Worm (Caenorhabditis elegans) whole organism, young adult: Measurements from ENCODE around the gene C06G4.4.

Experiments used
- B0019.2 ChIP-seq: fragments of 200-800 bp; sonication (Bioruptor generic); conservative IDR thresholded peaks from 2 replicates; pipeline ENCODE4 v1.3.6; 2022; ENCODE audit warnings: missing genetic modification reagents, missing genetic modification characterization, missing compliant biosample characterization
- B0336.3 ChIP-seq: fragments of 200-800 bp; sonication (Bioruptor generic); IDR thresholded peaks from 2 replicates; pipeline ENCODE4 v1.3.6; 2022; ENCODE audit warnings: missing genetic modification characterization, missing compliant biosample characterization
- C17E4.6 ChIP-seq: fragments of 200-800 bp; sonication (Bioruptor generic); IDR thresholded peaks from 2 replicates; pipeline ENCODE4 v1.3.6; 2022; ENCODE audit warnings: missing genetic modification reagents, missing genetic modification characterization, missing compliant biosample characterization
- F10E7.11 ChIP-seq: sonication (generic microtip); optimal IDR thresholded peaks from 2 replicates; lab custom pipeline; 2017; ENCODE audit warnings: mild to moderate bottlenecking, missing genetic modification characterization, moderate library complexity, missing compliant biosample characterization
- F22D6.2 ChIP-seq: sonication (generic microtip); optimal IDR thresholded peaks from 2 replicates; lab custom pipeline; 2016; ENCODE audit warnings: mild to moderate bottlenecking, missing genetic modification characterization, missing compliant biosample characterization
- F33H1.4 ChIP-seq: fragments of 200-800 bp; sonication (Bioruptor generic); IDR thresholded peaks from 2 replicates; pipeline ENCODE4 v1.3.6; 2022; ENCODE audit warnings: missing genetic modification reagents, missing genetic modification characterization, missing compliant biosample characterization
- F39B2.1 ChIP-seq: fragments of 200-800 bp; sonication (Bioruptor generic); IDR thresholded peaks from 2 replicates; pipeline ENCODE4 v1.3.6; 2022; ENCODE audit warnings: missing genetic modification reagents, missing genetic modification characterization, missing compliant biosample characterization
- F49E8.2 ChIP-seq: sonication (generic microtip); optimal IDR thresholded peaks from 3 replicates; lab custom pipeline; 2017; ENCODE audit warnings: missing genetic modification characterization, mild to moderate bottlenecking, missing compliant biosample characterization, antibody characterized with exemption, moderate library complexity; ENCODE audit not compliant: insufficient read depth
- F52B5.7 ChIP-seq: sonication (generic microtip); optimal IDR thresholded peaks from 2 replicates; lab custom pipeline; 2016; ENCODE audit warnings: mild to moderate bottlenecking, missing genetic modification characterization, missing compliant biosample characterization
- K12H6.12 ChIP-seq: fragments of 200-800 bp; sonication (Bioruptor generic); optimal IDR thresholded peaks from 2 replicates; lab custom pipeline; 2018; ENCODE audit warnings: mild to moderate bottlenecking, missing genetic modification characterization, missing compliant biosample characterization
- ZK185.1 ChIP-seq: sonication (generic microtip); optimal IDR thresholded peaks from 2 replicates; lab custom pipeline; 2016; ENCODE audit warnings: mild to moderate bottlenecking, missing genetic modification characterization, missing compliant biosample characterization; ENCODE audit not compliant: poor library complexity, severe bottlenecking
- aptf-2 ChIP-seq: fragments of 200-800 bp; sonication (Bioruptor generic); conservative IDR thresholded peaks from 2 replicates; pipeline ENCODE4 v1.3.6; 2022; ENCODE audit warnings: missing genetic modification reagents, missing genetic modification characterization, missing compliant biosample characterization
- atf-7 ChIP-seq: sonication (generic microtip); optimal IDR thresholded peaks from 2 replicates; lab custom pipeline; 2017; ENCODE audit warnings: mild to moderate bottlenecking, missing genetic modification characterization, missing compliant biosample characterization
- athp-1 ChIP-seq: sonication (generic microtip); optimal IDR thresholded peaks from 2 replicates; lab custom pipeline; 2017; ENCODE audit warnings: mild to moderate bottlenecking, missing genetic modification characterization, missing compliant biosample characterization
- attf-3 ChIP-seq: fragments of 200-800 bp; sonication (Bioruptor generic); conservative IDR thresholded peaks from 2 replicates; pipeline ENCODE4 v1.3.6; 2022; ENCODE audit warnings: missing genetic modification reagents, missing genetic modification characterization, missing compliant biosample characterization
- attf-5 ChIP-seq: fragments of 200-800 bp; sonication (Bioruptor generic); optimal IDR thresholded peaks from 2 replicates; lab custom pipeline; 2018; ENCODE audit warnings: mild to moderate bottlenecking, missing genetic modification characterization, missing compliant biosample characterization
- ccch-3 ChIP-seq: fragments of 200-800 bp; sonication (Bioruptor generic); optimal IDR thresholded peaks from 2 replicates; lab custom pipeline; 2018; ENCODE audit warnings: mild to moderate bottlenecking, missing genetic modification characterization, missing compliant biosample characterization
- cebp-1 ChIP-seq, 2 experiments: fragments of 200-800 bp in 1 of 2; sonication (Bioruptor generic) in 1 of 2; sonication (generic microtip) in 1 of 2; IDR thresholded peaks in 1 of 2; optimal IDR thresholded peaks in 1 of 2; 2 replicates each; pipeline versions ENCODE4 v1.3.6 to Lab custom; 2017 to 2022; ENCODE audit warnings: missing compliant biosample characterization in 2 of 2, missing genetic modification characterization in 2 of 2, mild to moderate bottlenecking in 1 of 2, missing genetic modification reagents in 1 of 2, moderate library complexity in 1 of 2
- ceh-40 ChIP-seq: fragments of 200-800 bp; sonication (Bioruptor generic); IDR thresholded peaks from 2 replicates; pipeline ENCODE4 v1.3.6; 2022; ENCODE audit warnings: missing genetic modification characterization, missing compliant biosample characterization
- ceh-79 ChIP-seq: sonication (generic microtip); optimal IDR thresholded peaks from 2 replicates; lab custom pipeline; 2017; ENCODE audit warnings: mild to moderate bottlenecking, missing genetic modification characterization, missing compliant biosample characterization
- ceh-91 ChIP-seq: fragments of 200-800 bp; sonication (Bioruptor generic); IDR thresholded peaks from 2 replicates; pipeline ENCODE4 v1.3.6; 2022; ENCODE audit warnings: missing genetic modification reagents, missing genetic modification characterization, missing compliant biosample characterization
- dpl-1 ChIP-seq: fragments of 150-350 bp; optimal IDR thresholded peaks from 2 replicates; lab custom pipeline; 2014; ENCODE audit warnings: missing biosample characterization, missing genetic modification reagents, missing genetic modification characterization
- egrh-3 ChIP-seq: fragments of 200-800 bp; sonication (Bioruptor generic); IDR thresholded peaks from 2 replicates; pipeline ENCODE4 v1.3.6; 2022; ENCODE audit warnings: missing genetic modification reagents, missing genetic modification characterization, missing compliant biosample characterization
- let-607 ChIP-seq, 2 experiments: fragments of 200-800 bp in 1 of 2; sonication (Bioruptor generic) in 1 of 2; sonication (generic microtip) in 1 of 2; optimal IDR thresholded peaks; 2 replicates each; lab custom pipeline; 2016 to 2018; ENCODE audit warnings: mild to moderate bottlenecking in 2 of 2, missing compliant biosample characterization in 2 of 2, missing genetic modification characterization in 2 of 2, moderate library complexity in 2 of 2, missing genotype in 1 of 2
- lin-35 ChIP-seq, 3 experiments: fragments of 150-350 bp in 2 of 3; sonication (generic microtip) in 1 of 3; optimal IDR thresholded peaks; 2 replicates each; lab custom pipeline; 2014 to 2018; ENCODE audit warnings: missing biosample characterization in 3 of 3, missing genetic modification characterization in 3 of 3, missing genetic modification reagents in 3 of 3
- lin-40 ChIP-seq: sonication (generic microtip); optimal IDR thresholded peaks from 2 replicates; lab custom pipeline; 2016; ENCODE audit warnings: missing genetic modification characterization, mild to moderate bottlenecking, missing compliant biosample characterization, missing genotype, missing genetic modification reagents
- lsl-1 ChIP-seq: fragments of 200-800 bp; sonication (Bioruptor generic); optimal IDR thresholded peaks from 2 replicates; lab custom pipeline; 2018; ENCODE audit warnings: mild to moderate bottlenecking, missing genetic modification characterization, moderate library complexity, missing compliant biosample characterization
- madf-6 ChIP-seq: fragments of 200-800 bp; sonication (Bioruptor generic); IDR thresholded peaks from 2 replicates; pipeline ENCODE4 v1.3.6; 2022; ENCODE audit warnings: missing genetic modification reagents, missing genetic modification characterization, missing compliant biosample characterization
- madf-8 ChIP-seq: fragments of 200-800 bp; sonication (Bioruptor generic); conservative IDR thresholded peaks from 2 replicates; pipeline ENCODE4 v1.3.6; 2022; ENCODE audit warnings: missing genetic modification reagents, missing genetic modification characterization, missing compliant biosample characterization
- mcd-1 ChIP-seq: fragments of 200-800 bp; sonication (Bioruptor generic); IDR thresholded peaks from 2 replicates; pipeline ENCODE4 v1.3.6; 2022; ENCODE audit warnings: missing genetic modification reagents, missing genetic modification characterization, missing compliant biosample characterization
- mel-28 ChIP-seq: sonication (generic microtip); optimal IDR thresholded peaks from 2 replicates; lab custom pipeline; 2016; ENCODE audit warnings: borderline replicate concordance, mild to moderate bottlenecking, missing genetic modification characterization, missing compliant biosample characterization
- nfya-1 ChIP-seq: sonication (generic microtip); optimal IDR thresholded peaks from 2 replicates; lab custom pipeline; 2017; ENCODE audit warnings: antibody characterized with exemption, missing compliant biosample characterization, missing genetic modification characterization, borderline replicate concordance; ENCODE audit not compliant: insufficient read depth
- nfya-2 ChIP-seq: fragments of 200-800 bp; sonication (Bioruptor generic); IDR thresholded peaks from 2 replicates; pipeline ENCODE4 v1.3.6; 2022; ENCODE audit warnings: missing genetic modification reagents, missing genetic modification characterization, missing compliant biosample characterization
- nfyb-1 ChIP-seq: fragments of 200-800 bp; sonication (Bioruptor generic); IDR thresholded peaks from 2 replicates; pipeline ENCODE4 v1.3.6; 2022; ENCODE audit warnings: missing genetic modification reagents, missing genetic modification characterization, missing compliant biosample characterization
- nhr-27 ChIP-seq: fragments of 200-800 bp; sonication (Bioruptor generic); optimal IDR thresholded peaks from 2 replicates; lab custom pipeline; 2018; ENCODE audit warnings: mild to moderate bottlenecking, missing genetic modification characterization, moderate library complexity, missing compliant biosample characterization
- rcor-1 ChIP-seq: fragments of 200-800 bp; sonication (Bioruptor generic); IDR thresholded peaks from 2 replicates; pipeline ENCODE4 v1.3.6; 2022; ENCODE audit warnings: missing genetic modification reagents, missing genetic modification characterization, missing compliant biosample characterization
- snpc-1.3 ChIP-seq: sonication (generic microtip); optimal IDR thresholded peaks from 2 replicates; lab custom pipeline; 2017; ENCODE audit warnings: missing genetic modification characterization, mild to moderate bottlenecking, missing compliant biosample characterization, antibody characterized with exemption, moderate library complexity, missing genotype, missing genetic modification reagents; ENCODE audit not compliant: insufficient read depth
- somi-1 ChIP-seq: fragments of 200-800 bp; sonication (Bioruptor generic); optimal IDR thresholded peaks from 2 replicates; lab custom pipeline; 2018; ENCODE audit warnings: mild to moderate bottlenecking, missing genetic modification characterization, missing compliant biosample characterization
- tbp1 ChIP-seq: fragments of 200-800 bp; sonication (Bioruptor generic); optimal IDR thresholded peaks from 2 replicates; lab custom pipeline; 2018; ENCODE audit warnings: mild to moderate bottlenecking, missing genetic modification characterization, missing compliant biosample characterization
- tbx-9 ChIP-seq: sonication (generic microtip); optimal IDR thresholded peaks from 2 replicates; lab custom pipeline; 2016; ENCODE audit warnings: borderline replicate concordance, missing genetic modification characterization, inconsistent platforms, missing compliant biosample characterization
- unc-130 ChIP-seq: sonication (generic microtip); optimal IDR thresholded peaks from 2 replicates; lab custom pipeline; 2016; ENCODE audit warnings: missing genetic modification reagents, missing genetic modification characterization, missing compliant biosample characterization
- unc-62 ChIP-seq: fragments of 150-350 bp; optimal IDR thresholded peaks from 2 replicates; lab custom pipeline; 2014; ENCODE audit warnings: missing biosample characterization, missing genetic modification reagents, missing genetic modification characterization
- xnd-1 ChIP-seq: sonication (generic microtip); optimal IDR thresholded peaks from 2 replicates; lab custom pipeline; 2016; ENCODE audit warnings: missing genotype, missing genetic modification reagents, missing genetic modification characterization, missing compliant biosample characterization
- ztf-22 ChIP-seq: fragments of 200-800 bp; sonication (Bioruptor generic); optimal IDR thresholded peaks from 2 replicates; lab custom pipeline; 2018; ENCODE audit warnings: mild to moderate bottlenecking, missing genetic modification characterization, moderate library complexity, missing compliant biosample characterization

C06G4.4 gene

DNA sequence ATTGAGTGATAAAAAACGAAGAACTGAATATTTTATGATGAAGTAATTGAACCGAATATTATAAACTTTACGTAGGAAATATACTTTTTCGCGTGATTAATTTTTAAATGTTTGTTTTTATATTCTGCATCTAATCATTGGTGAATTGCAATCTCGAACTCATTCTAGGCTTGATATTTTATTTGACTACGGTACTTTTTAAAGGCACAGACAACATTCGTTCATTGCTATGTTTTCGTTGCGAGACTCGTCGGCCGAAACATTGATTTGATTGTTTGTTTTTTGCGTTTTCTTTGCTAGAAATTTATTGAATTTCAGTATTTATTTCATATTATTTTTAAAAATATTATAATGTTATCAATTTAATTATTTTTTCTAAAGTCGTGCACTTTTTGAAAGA is at the start of gene C06G4.4:
TSS of gene C06G4.4 (minus strand) at position 36 of the 400 bp plus-strand sequence.
- TF ChIP-seq nfya-2 (GFP tag; lab: Robert Waterston, UW) (no peak), madf-6 (peak; percentile 81), lin-35 (GFP tag; optimal IDR thresholded peaks at IDR 0.05; lab: Kevin White, UChicago) (peak in 1 of 3 experiments; percentile 10), madf-8 (GFP tag; lab: Robert Waterston, UW) (peak; percentile 77), F52B5.7 (tag; lab: Kevin White, UChicago) (no peak), xnd-1 (tag; lab: Kevin White, UChicago) (peak; percentile 29), ccch-3 (GFP tag; lab: Kevin White, UChicago) (no peak), ceh-79 (no peak), attf-5 (GFP tag; lab: Kevin White, UChicago) (no peak), F10E7.11 (tag; lab: Kevin White, UChicago) (no peak), ceh-40 (no peak), B0336.3 (no peak), unc-130 (GFP tag; lab: Kevin White, UChicago) (no peak), rcor-1 (no peak), nfyb-1 (GFP tag; lab: Robert Waterston, UW) (no peak), B0019.2 (no peak), F33H1.4 (GFP tag; lab: Robert Waterston, UW) (peak; percentile 45; the same call in 1 of the 2 replicates), lin-40 (no peak), dpl-1 (GFP tag; lab: Kevin White, UChicago) (peak; percentile 2), cebp-1 (GFP tag; IDR thresholded peaks at IDR 0.05; lab: Robert Waterston, UW) (no peak), cebp-1 (tag; optimal IDR thresholded peaks at IDR 0.05; lab: Kevin White, UChicago) (no peak), nfya-1 (tag; lab: Kevin White, UChicago) (no peak), tbx-9 (tag; lab: Kevin White, UChicago) (no peak), lsl-1 (peak; percentile 70), somi-1 (GFP tag; lab: Kevin White, UChicago) (no peak), ztf-22 (GFP tag; lab: Kevin White, UChicago) (no peak), aptf-2 (GFP tag; lab: Robert Waterston, UW) (no peak), F39B2.1 (GFP tag; lab: Robert Waterston, UW) (no peak), unc-62 (no peak)

DNA sequence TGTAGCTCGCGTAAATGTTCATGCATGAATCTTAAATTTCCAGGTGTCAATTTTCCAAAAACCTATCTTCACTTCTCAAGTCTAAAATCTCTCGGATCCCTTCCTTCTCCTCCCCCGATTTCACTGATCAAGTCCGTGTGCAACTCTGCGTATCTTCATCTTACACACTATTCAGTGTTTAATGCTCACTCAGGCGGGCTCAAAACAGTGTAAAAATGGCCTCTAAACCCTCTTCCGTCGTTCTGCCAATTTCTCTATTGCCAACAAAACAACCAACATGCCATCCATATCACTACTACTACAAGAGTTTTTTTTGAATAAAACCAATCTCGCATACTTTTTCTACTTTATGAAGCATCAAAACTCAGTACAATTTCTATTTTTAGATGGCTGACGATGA is 44.5 kb upstream of the C06G4.4 start, which contains the start of gene F44B9.2:
TSS of gene F44B9.2 (plus strand) at position 387 of the 400 bp plus-strand sequence.
- TF ChIP-seq athp-1 (tag; lab: Kevin White, UChicago) (no peak), unc-62 (no peak), F22D6.2 (no peak), egrh-3 (GFP tag; lab: Robert Waterston, UW) (no peak), ceh-79 (no peak)

DNA sequence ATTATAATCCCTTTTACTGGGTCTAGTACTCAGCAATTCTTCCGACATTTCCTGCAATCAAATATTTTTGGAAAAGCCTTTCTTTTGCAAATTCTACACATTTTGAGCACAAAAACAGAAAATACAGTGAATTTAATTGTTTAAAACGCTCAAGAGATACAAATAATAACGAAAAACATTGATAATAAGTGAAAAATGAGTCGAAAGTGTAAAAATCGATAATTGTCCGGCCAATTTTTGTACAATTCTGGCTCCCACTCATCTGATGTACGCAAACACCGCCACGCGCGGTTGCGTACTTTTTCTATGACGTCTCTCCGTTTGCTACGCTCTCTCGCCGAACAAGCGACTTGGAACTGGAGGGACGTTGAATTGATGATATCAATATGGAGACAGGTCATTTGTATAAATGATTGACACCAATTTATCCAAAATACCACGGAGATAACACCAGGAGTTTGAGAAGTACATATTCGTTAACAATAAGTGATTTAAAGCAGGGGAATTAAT is 43.3 kb upstream of the C06G4.4 start, which contains the start of gene lin-36:
TSS of gene lin-36 (minus strand) at position 51 of the 510 bp plus-strand sequence.
- TF ChIP-seq mel-28 (tag; lab: Kevin White, UChicago), result no peak
- peak; percentile 24 for TF ChIP-seq ZK185.1 (tag; lab: Kevin White, UChicago)
- 0 out of 2 replicates have a peak, but pooled peaks have one; percentile 21 for TF ChIP-seq B0336.3
- TF ChIP-seq nfya-2 (GFP tag; lab: Robert Waterston, UW), result no peak
- TF ChIP-seq mcd-1 (GFP tag; lab: Robert Waterston, UW), result peak; percentile 68
- TF ChIP-seq cebp-1 (GFP tag; IDR thresholded peaks at IDR 0.05; lab: Robert Waterston, UW), result no peak
- TF ChIP-seq cebp-1 (tag; optimal IDR thresholded peaks at IDR 0.05; lab: Kevin White, UChicago), result peak; percentile 58
- TF ChIP-seq F49E8.2, result no peak
- no peak for TF ChIP-seq snpc-1.3 (tag; lab: Kevin White, UChicago)
- peak; percentile 47 for TF ChIP-seq tbp1 (GFP tag; lab: Kevin White, UChicago)
- no peak for TF ChIP-seq atf-7
- TF ChIP-seq let-607 (tag; optimal IDR thresholded peaks at IDR 0.05; lab: Kevin White, UChicago), result peak; percentile 59 to 63
- TF ChIP-seq attf-3 (GFP tag; lab: Robert Waterston, UW), result 0 out of 2 replicates have a peak, but pooled peaks have one; percentile 39
- peak; percentile 25 for TF ChIP-seq K12H6.12
- TF ChIP-seq C17E4.6 (GFP tag; lab: Robert Waterston, UW), result 0 out of 2 replicates have a peak, but pooled peaks have one; percentile 8
- peak; percentile 28; the same call in 1 of the 2 replicates for TF ChIP-seq ceh-91 (GFP tag; lab: Robert Waterston, UW)
- TF ChIP-seq nhr-27, result no peak
